Fruit fly (Drosophila melanogaster): Measurements from ENCODE around the gene CG14315.

Gene CG14315

DNA sequence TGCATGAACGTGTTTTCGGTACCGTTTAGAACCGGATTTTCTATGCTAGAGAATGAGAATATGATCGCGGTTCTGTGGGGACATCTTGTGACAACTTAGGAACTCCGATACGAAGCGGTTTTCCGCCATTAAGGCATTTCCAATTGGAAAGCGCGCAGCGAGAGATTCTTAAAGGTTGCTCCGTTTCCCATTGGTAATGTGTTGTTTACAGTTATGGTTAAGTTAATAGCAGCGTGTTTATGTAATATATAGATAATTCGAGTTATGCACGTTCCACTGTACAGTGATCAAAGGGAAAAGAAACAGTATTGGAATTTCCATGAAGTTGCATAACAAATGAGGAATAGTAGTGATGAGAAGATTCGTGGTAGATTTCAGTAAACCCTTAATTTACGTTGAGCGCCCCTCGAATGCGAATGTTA, 10.4 kb downstream of the CG14315 start (continued):
- TF ChIP-seq CG4404 (GFP tag; IDR thresholded peaks at IDR 0.05), result no peak
- no peak for TF ChIP-seq CG31224 (GFP tag; IDR thresholded peaks at IDR 0.05)
- TF ChIP-seq CG34422 (GFP tag; IDR thresholded peaks at IDR 0.05), result 0 out of 3 replicates have a peak, but pooled peaks have one; percentile 36
- peak; percentile 29 for TF ChIP-seq CG18599 (GFP tag; optimal IDR thresholded peaks at IDR 0.05)
- TF ChIP-seq tap (tag; optimal IDR thresholded peaks at IDR 0.05), result no peak
- TF ChIP-seq ATbp (GFP tag; optimal IDR thresholded peaks at IDR 0.05), result peak; percentile 11
- no peak for TF ChIP-seq CG10321 (GFP tag; IDR thresholded peaks at IDR 0.05)
- no peak for TF ChIP-seq Aef1 (GFP tag; IDR thresholded peaks at IDR 0.05)
- TF ChIP-seq CHES-1-like (GFP tag; optimal IDR thresholded peaks at IDR 0.05), result peak; percentile 18
- TF ChIP-seq CoRest (tag; optimal IDR thresholded peaks at IDR 0.05), result peak; percentile 6
- peak; percentile 61 for TF ChIP-seq kni (GFP tag; optimal IDR thresholded peaks at IDR 0.05)
- TF ChIP-seq Camta (GFP tag; optimal IDR thresholded peaks at IDR 0.05), result no peak
- no peak for TF ChIP-seq gro (GFP tag; optimal IDR thresholded peaks at IDR 0.05)
- no peak for TF ChIP-seq Doc3 (GFP tag; IDR thresholded peaks at IDR 0.05; ENCODE audit: partially characterized antibody)
- no peak for TF ChIP-seq GATAe (GFP tag; conservative IDR thresholded peaks at IDR 0.05)
- TF ChIP-seq CG8359 (GFP tag; optimal IDR thresholded peaks at IDR 0.05; ENCODE audit: borderline replicate concordance), result no peak
- peak; percentile 22 for TF ChIP-seq CG17359 (tag; optimal IDR thresholded peaks at IDR 0.05)
- no peak for TF ChIP-seq E2f2 (GFP tag; IDR thresholded peaks at IDR 0.05)
- peak; percentile 9 for TF ChIP-seq gem (tag; optimal IDR thresholded peaks at IDR 0.05)
- TF ChIP-seq Hsf (GFP tag; optimal IDR thresholded peaks at IDR 0.05), result peak; percentile 10
- TF ChIP-seq insv (GFP tag; optimal IDR thresholded peaks at IDR 0.05), result peak; percentile 85 to 97
- no peak for TF ChIP-seq gfzf (GFP tag; optimal IDR thresholded peaks at IDR 0.05)
- peak; percentile 79 for TF ChIP-seq sens (GFP tag)
- no peak for TF ChIP-seq fru (optimal IDR thresholded peaks at IDR 0.05)
- no peak for TF ChIP-seq Hmr (GFP tag; optimal IDR thresholded peaks at IDR 0.05)
- no peak for TF ChIP-seq Dfd (GFP tag; optimal IDR thresholded peaks at IDR 0.05)
- no peak for TF ChIP-seq pan (optimal IDR thresholded peaks at IDR 0.05)
- peak in 1 of 2 experiments; percentile 7 for TF ChIP-seq pan (GFP tag; optimal IDR thresholded peaks at IDR 0.05 in 1 of 2, IDR thresholded peaks at IDR 0.05 in 1 of 2)
- no peak for TF ChIP-seq dimm (GFP tag; IDR thresholded peaks at IDR 0.05)
- no peak for TF ChIP-seq CG10274 (GFP tag; optimal IDR thresholded peaks at IDR 0.05)
- peak; percentile 81; the same call in 2 of the 3 replicates for TF ChIP-seq CG2199 (GFP tag; IDR thresholded peaks at IDR 0.05)
- TF ChIP-seq CG32772 (GFP tag; IDR thresholded peaks at IDR 0.05), result no peak
- TF ChIP-seq Lim3 (GFP tag; IDR thresholded peaks at IDR 0.05), result no peak
- no peak for TF ChIP-seq CG34224 (GFP tag; IDR thresholded peaks at IDR 0.05; ENCODE audit: partially characterized antibody)
- TF ChIP-seq CG2120 (GFP tag; optimal IDR thresholded peaks at IDR 0.05), result peak; percentile 22
- TF ChIP-seq CG9437 (GFP tag; optimal IDR thresholded peaks at IDR 0.05), result peak; percentile 37
- TF ChIP-seq trem (tag; optimal IDR thresholded peaks at IDR 0.05), result no peak
- no peak for TF ChIP-seq CG43689 (GFP tag; IDR thresholded peaks at IDR 0.05)
- TF ChIP-seq CG8478 (optimal IDR thresholded peaks at IDR 0.05), result no peak
- TF ChIP-seq gcm (GFP tag; optimal IDR thresholded peaks at IDR 0.05), result no peak
- peak; percentile 9 for TF ChIP-seq unpg (GFP tag; optimal IDR thresholded peaks at IDR 0.05)
- TF ChIP-seq CG18262 (tag; optimal IDR thresholded peaks at IDR 0.05), result peak; percentile 51
- no peak for TF ChIP-seq MBD-R2 (GFP tag; IDR thresholded peaks at IDR 0.05)
- no peak for TF ChIP-seq CG2129 (GFP tag; IDR thresholded peaks at IDR 0.05; ENCODE audit: partially characterized antibody)
- TF ChIP-seq nom (GFP tag; optimal IDR thresholded peaks at IDR 0.05), result no peak
- no peak for TF ChIP-seq CG5245 (GFP tag; optimal IDR thresholded peaks at IDR 0.05)
- no peak for TF ChIP-seq Ada2b (GFP tag; IDR thresholded peaks at IDR 0.05)
- TF ChIP-seq CG2712 (tag; optimal IDR thresholded peaks at IDR 0.05), result no peak
- no peak for TF ChIP-seq CG7556 (GFP tag; optimal IDR thresholded peaks at IDR 0.05)
- TF ChIP-seq sug (tag; optimal IDR thresholded peaks at IDR 0.05), result no peak
- TF ChIP-seq Neu2 (GFP tag; optimal IDR thresholded peaks at IDR 0.05; ENCODE audit: borderline replicate concordance), result no peak
- no peak for TF ChIP-seq pho (GFP tag; optimal IDR thresholded peaks at IDR 0.05)

All from whole organism, embryonic.